Fruit fly (Drosophila melanogaster) whole organism, embryonic: Measurements from ENCODE around the gene CG13949.

Experiments
- Atf-2 ChIP-seq: fragments of 200-800 bp; sonication (Bioruptor generic); optimal IDR thresholded peaks from 2 replicates; lab custom pipeline; 2016; ENCODE audit warnings: missing biosample characterization, missing genetic modification characterization
- Atf3 ChIP-seq: fragments of 200-800 bp; sonication (Bioruptor generic); optimal IDR thresholded peaks from 3 replicates; lab custom pipeline; 2016; ENCODE audit warnings: missing biosample characterization, missing genetic modification characterization
- Awh ChIP-seq: fragments of 200-800 bp; sonication (Bioruptor generic); IDR thresholded peaks from 2 replicates; pipeline ENCODE4, ENCODE4 v1.3.6; 2022; ENCODE audit warnings: missing biosample characterization, missing genetic modification characterization
- Blimp-1 ChIP-seq: fragments of 200-800 bp; sonication (Bioruptor generic); optimal IDR thresholded peaks from 3 replicates; lab custom pipeline; 2018; ENCODE audit warnings: missing biosample characterization, missing genetic modification characterization, mild to moderate bottlenecking, moderate library complexity, missing genetic modification reagents
- Bteb2 ChIP-seq: fragments of 200-800 bp; sonication (Bioruptor generic); optimal IDR thresholded peaks from 2 replicates; lab custom pipeline; 2016; ENCODE audit warnings: missing biosample characterization, missing genetic modification characterization
- CG10209 ChIP-seq: fragments of 200-800 bp; sonication (Bioruptor generic); optimal IDR thresholded peaks from 3 replicates; lab custom pipeline; 2017; ENCODE audit warnings: missing biosample characterization, mild to moderate bottlenecking, missing genetic modification characterization, missing genetic modification reagents
- CG12299 ChIP-seq: fragments of 200-800 bp; sonication (Bioruptor generic); optimal IDR thresholded peaks from 2 replicates; lab custom pipeline; 2018; ENCODE audit warnings: missing biosample characterization, mild to moderate bottlenecking, missing genetic modification characterization
- CG13424 ChIP-seq: fragments of 200-800 bp; sonication (Bioruptor generic); optimal IDR thresholded peaks from 2 replicates; lab custom pipeline; 2019; ENCODE audit warnings: missing biosample characterization, mild to moderate bottlenecking, missing genetic modification characterization, moderate library complexity
- CG13624 ChIP-seq: fragments of 200-800 bp; sonication (Bioruptor generic); optimal IDR thresholded peaks from 2 replicates; lab custom pipeline; 2016; ENCODE audit warnings: missing biosample characterization, missing genetic modification characterization
- CG13894 ChIP-seq: fragments of 200-800 bp; sonication (Bioruptor generic); optimal IDR thresholded peaks from 3 replicates; lab custom pipeline; 2018; ENCODE audit warnings: missing biosample characterization, mild to moderate bottlenecking, missing genetic modification characterization, moderate library complexity
- CG14014 ChIP-seq: fragments of 200-800 bp; sonication (Bioruptor generic); IDR thresholded peaks from 2 replicates; pipeline ENCODE4 v1.3.6; 2022; ENCODE audit warnings: missing biosample characterization, missing genetic modification characterization
- CG18476 ChIP-seq: fragments of 200-800 bp; sonication (Bioruptor generic); optimal IDR thresholded peaks from 2 replicates; lab custom pipeline; 2016; ENCODE audit warnings: missing biosample characterization, mild to moderate bottlenecking, missing genetic modification characterization
- CG32532 ChIP-seq: fragments of 200-800 bp; sonication (Bioruptor generic); IDR thresholded peaks from 2 replicates; pipeline ENCODE4 v1.3.6; 2022; ENCODE audit warnings: missing biosample characterization, missing genetic modification characterization
- CG33557 ChIP-seq: fragments of 200-800 bp; sonication (Bioruptor generic); optimal IDR thresholded peaks from 2 replicates; lab custom pipeline; 2019; ENCODE audit warnings: missing biosample characterization, mild to moderate bottlenecking, missing genetic modification characterization, moderate library complexity
- CG4282 ChIP-seq: fragments of 200-800 bp; sonication (Bioruptor generic); optimal IDR thresholded peaks from 2 replicates; lab custom pipeline; 2016; ENCODE audit warnings: missing biosample characterization, missing genetic modification characterization
- CG4328 ChIP-seq: fragments of 200-800 bp; sonication (Bioruptor generic); optimal IDR thresholded peaks from 3 replicates; lab custom pipeline; 2017; ENCODE audit warnings: missing biosample characterization, missing genetic modification reagents, missing genetic modification characterization
- CG43689 ChIP-seq: fragments of 200-800 bp; sonication (Bioruptor generic); IDR thresholded peaks from 2 replicates; pipeline ENCODE4 v1.3.6; 2022; ENCODE audit warnings: missing biosample characterization, missing genetic modification characterization
- CG4424 ChIP-seq: fragments of 200-800 bp; sonication (Bioruptor generic); optimal IDR thresholded peaks from 3 replicates; lab custom pipeline; 2016; ENCODE audit warnings: missing biosample characterization, missing genetic modification characterization
- CG6689 ChIP-seq: fragments of 200-800 bp; sonication (Bioruptor generic); IDR thresholded peaks from 2 replicates; pipeline ENCODE4 v1.3.6; 2022; ENCODE audit warnings: missing biosample characterization, missing genetic modification characterization
- CG8478 ChIP-seq: fragments of >200 bp; optimal IDR thresholded peaks from 2 replicates; lab custom pipeline; 2018
- CrebB ChIP-seq: fragments of 200-800 bp; sonication (Bioruptor generic); optimal IDR thresholded peaks from 3 replicates; lab custom pipeline; 2018; ENCODE audit warnings: missing biosample characterization, mild to moderate bottlenecking, missing genetic modification characterization
- D19B ChIP-seq: fragments of 200-800 bp; sonication (Bioruptor generic); optimal IDR thresholded peaks from 2 replicates; lab custom pipeline; 2017; ENCODE audit warnings: missing biosample characterization, mild to moderate bottlenecking, missing genetic modification characterization
- Dek ChIP-seq: fragments of 200-800 bp; sonication (Bioruptor generic); optimal IDR thresholded peaks from 3 replicates; lab custom pipeline; 2019; ENCODE audit warnings: missing biosample characterization, mild to moderate bottlenecking, missing genetic modification characterization, moderate library complexity
- E2f2 ChIP-seq: fragments of 200-800 bp; sonication (Bioruptor generic); IDR thresholded peaks from 2 replicates; pipeline ENCODE4 v1.3.6; 2022; ENCODE audit warnings: missing biosample characterization, missing genetic modification characterization
- Eip74EF ChIP-seq, 2 experiments: fragments of 200-800 bp in 1 of 2; fragments of >200 bp in 1 of 2; sonication (Bioruptor generic) in 1 of 2; optimal IDR thresholded peaks; 2 replicates each; lab custom pipeline; 2017 to 2019; ENCODE audit warnings: missing biosample characterization in 2 of 2, missing genetic modification characterization in 2 of 2, mild to moderate bottlenecking in 1 of 2, moderate library complexity in 1 of 2
- Ets65A ChIP-seq: fragments of 200-800 bp; sonication (Bioruptor generic); peaks from one replicate; lab custom pipeline; 2016; ENCODE audit warnings: missing biosample characterization, missing genetic modification characterization
- HLH4C ChIP-seq: fragments of 200-800 bp; sonication (Bioruptor generic); IDR thresholded peaks from 3 replicates; pipeline ENCODE4 v1.3.6; 2022; ENCODE audit warnings: missing biosample characterization, missing genetic modification characterization; ENCODE audit not compliant: partially characterized antibody
- Nf-YB ChIP-seq: fragments of 200-800 bp; sonication (Bioruptor generic); optimal IDR thresholded peaks from 3 replicates; lab custom pipeline; 2019; ENCODE audit warnings: missing biosample characterization, mild to moderate bottlenecking, missing genetic modification characterization, moderate library complexity
- Taf1 ChIP-seq: fragments of 200-800 bp; sonication (Bioruptor generic); IDR thresholded peaks from 2 replicates; pipeline ENCODE4 v1.3.6; 2022; ENCODE audit warnings: missing biosample characterization, missing genetic modification characterization
- ap ChIP-seq: fragments of 200-800 bp; sonication (Bioruptor generic); IDR thresholded peaks from 2 replicates; pipeline ENCODE4 v1.3.6; 2022; ENCODE audit warnings: missing biosample characterization, missing genetic modification characterization
- ase ChIP-seq: fragments of 200-800 bp; sonication (Bioruptor generic); IDR thresholded peaks from 3 replicates; pipeline ENCODE4 v1.3.6; 2022; ENCODE audit warnings: missing biosample characterization, missing genetic modification characterization
- btn ChIP-seq: fragments of 200-800 bp; sonication (Bioruptor generic); optimal IDR thresholded peaks from 2 replicates; lab custom pipeline; 2016; ENCODE audit warnings: missing biosample characterization, missing genetic modification characterization
- ci ChIP-seq: fragments of 200-800 bp; sonication (Bioruptor generic); IDR thresholded peaks from 3 replicates; pipeline ENCODE4 v1.3.6; 2022; ENCODE audit warnings: missing biosample characterization, missing genetic modification characterization
- da ChIP-seq: fragments of 200-800 bp; sonication (Bioruptor generic); optimal IDR thresholded peaks from 2 replicates; lab custom pipeline; 2016; ENCODE audit warnings: missing biosample characterization, missing genetic modification characterization
- danr ChIP-seq: fragments of 200-800 bp; sonication (Bioruptor generic); IDR thresholded peaks from 2 replicates; pipeline ENCODE4 v1.3.6; 2022; ENCODE audit warnings: missing biosample characterization, missing genetic modification characterization
- dm ChIP-seq: fragments of 200-800 bp; sonication (Bioruptor generic); optimal IDR thresholded peaks from 3 replicates; lab custom pipeline; 2016; ENCODE audit warnings: missing biosample characterization, missing genetic modification characterization
- esg ChIP-seq: fragments of 200-800 bp; sonication (Bioruptor generic); conservative IDR thresholded peaks from 2 replicates; pipeline ENCODE4 v1.3.6; 2022; ENCODE audit warnings: missing biosample characterization, missing genetic modification characterization
- eve ChIP-seq, 2 experiments: fragments of >200 bp; optimal IDR thresholded peaks; 2 replicates each; lab custom pipeline; 2017; ENCODE audit warnings: missing biosample characterization in 2 of 2, missing genetic modification characterization in 2 of 2
- fru ChIP-seq: fragments of >200 bp; optimal IDR thresholded peaks from 2 replicates; lab custom pipeline; 2017
- gro ChIP-seq: fragments of 200-800 bp; sonication (Bioruptor generic); optimal IDR thresholded peaks from 2 replicates; lab custom pipeline; 2016; ENCODE audit warnings: missing biosample characterization, missing genetic modification characterization
- ham ChIP-seq: fragments of 200-800 bp; sonication (Bioruptor generic); IDR thresholded peaks from 2 replicates; pipeline ENCODE4 v1.3.6; 2022; ENCODE audit warnings: missing biosample characterization, missing genetic modification characterization
- kah ChIP-seq: fragments of 200-800 bp; sonication (Bioruptor generic); optimal IDR thresholded peaks from 2 replicates; lab custom pipeline; 2018; ENCODE audit warnings: missing biosample characterization, mild to moderate bottlenecking, missing genetic modification characterization
- lilli ChIP-seq: fragments of 200-800 bp; sonication (Bioruptor generic); optimal IDR thresholded peaks from 3 replicates; lab custom pipeline; 2016; ENCODE audit warnings: missing biosample characterization, missing genetic modification characterization
- luna ChIP-seq: fragments of 200-800 bp; sonication (Bioruptor generic); optimal IDR thresholded peaks from 2 replicates; lab custom pipeline; 2016; ENCODE audit warnings: missing biosample characterization, missing genetic modification characterization
- nerfin-1 ChIP-seq: fragments of 200-800 bp; sonication (Bioruptor generic); optimal IDR thresholded peaks from 3 replicates; lab custom pipeline; 2019; ENCODE audit warnings: missing biosample characterization, mild to moderate bottlenecking, missing genetic modification characterization, moderate library complexity
- pan ChIP-seq, 4 experiments: fragments of >200 bp in 3 of 4; fragments of 200-800 bp in 1 of 4; sonication (Bioruptor generic) in 1 of 4; optimal IDR thresholded peaks in 3 of 4; IDR thresholded peaks in 1 of 4; 2 replicates each; pipeline versions ENCODE4 v1.3.6 to Lab custom; 2017 to 2022; ENCODE audit warnings: missing biosample characterization in 2 of 4, missing genetic modification characterization in 2 of 4, mixed read lengths in 1 of 4
- sc ChIP-seq, 3 experiments: fragments of >200 bp in 2 of 3; fragments of 200-800 bp in 1 of 3; sonication (Bioruptor generic) in 1 of 3; optimal IDR thresholded peaks; 2 replicates in 2 of 3; 3 replicates in 1 of 3; lab custom pipeline; 2017; ENCODE audit warnings: mild to moderate bottlenecking in 1 of 3, missing biosample characterization in 1 of 3, missing genetic modification characterization in 1 of 3, missing genetic modification reagents in 1 of 3
- tio ChIP-seq: fragments of 200-800 bp; sonication (Bioruptor generic); optimal IDR thresholded peaks from 2 replicates; lab custom pipeline; 2017; ENCODE audit warnings: missing biosample characterization, missing genetic modification characterization, inconsistent platforms
- zen ChIP-seq: fragments of 200-800 bp; sonication (Bioruptor generic); optimal IDR thresholded peaks from 3 replicates; lab custom pipeline; 2018; ENCODE audit warnings: missing biosample characterization, mild to moderate bottlenecking, missing genetic modification characterization, moderate library complexity
- zen2 ChIP-seq: fragments of 200-800 bp; sonication (Bioruptor generic); IDR thresholded peaks from 3 replicates; pipeline ENCODE4 v1.3.6; 2022; ENCODE audit warnings: missing biosample characterization, missing genetic modification characterization; ENCODE audit not compliant: partially characterized antibody

Gene CG13949

DNA sequence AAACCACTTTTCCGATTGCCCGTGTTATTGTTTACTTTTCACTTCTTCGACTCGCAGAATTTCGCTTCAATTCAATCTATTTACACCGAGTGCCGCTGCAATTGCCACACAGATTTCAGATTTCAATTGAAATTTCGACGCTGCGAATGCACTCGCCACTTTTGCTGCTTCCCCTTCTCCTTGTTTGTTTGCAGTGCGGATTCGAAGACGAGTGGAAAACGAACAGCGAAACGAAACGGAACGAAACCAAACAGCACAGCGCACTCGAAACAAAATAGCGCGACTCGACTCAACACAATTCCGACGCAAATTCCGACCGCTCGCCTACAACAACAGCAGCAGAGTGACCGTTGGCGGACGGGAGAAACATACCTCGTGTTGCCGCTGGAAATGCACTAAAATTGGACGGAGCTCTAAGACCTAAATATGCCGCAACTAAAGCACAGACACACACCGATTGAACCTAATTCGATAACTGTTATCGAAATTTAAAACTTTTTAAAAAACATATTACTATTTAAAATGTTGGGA, 4.3 kb upstream of the CG13949 start, which contains the start of gene drongo (continued):
- TF ChIP-seq CG14014 (GFP tag; lab: Robert Waterston, UW) (peak; percentile 38; the same call in 1 of the 2 replicates), sc (optimal IDR thresholded peaks at IDR 0.05; lab: Kevin White, UChicago) (no peak), sc (GFP tag; optimal IDR thresholded peaks at IDR 0.05; lab: Kevin White, UChicago) (no peak), Atf3 (no peak), ap (GFP tag; lab: Robert Waterston, UW) (no peak), dm (peak; percentile 14), eve (GFP tag; optimal IDR thresholded peaks at IDR 0.05; lab: Kevin White, UChicago) (no peak), Ets65A (GFP tag; lab: Kevin White, UChicago) (no peak), pan (optimal IDR thresholded peaks at IDR 0.05; lab: Kevin White, UChicago) (no peak), pan (GFP tag; optimal IDR thresholded peaks at IDR 0.05 in 1 of 2, IDR thresholded peaks at IDR 0.05 in 1 of 2) (no peak), CG32532 (no peak), zen2 (GFP tag; lab: Robert Waterston, UW) (no peak; the same call in 1 of the 3 replicates), Bteb2 (GFP tag; lab: Kevin White, UChicago) (no peak), Blimp-1 (no peak), Atf-2 (GFP tag; lab: Kevin White, UChicago) (no peak), CG6689 (GFP tag; lab: Robert Waterston, UW) (no peak), Eip74EF (GFP tag; optimal IDR thresholded peaks at IDR 0.05; lab: Kevin White, UChicago) (peak in 1 of 2 experiments; percentile 10), Nf-YB (GFP tag; lab: Kevin White, UChicago) (peak; percentile 1), CG4282 (GFP tag; lab: Kevin White, UChicago) (no peak), gro (GFP tag; lab: Kevin White, UChicago) (peak; percentile 85), CG4328 (GFP tag; lab: Kevin White, UChicago) (peak; percentile 20), lilli (GFP tag; lab: Kevin White, UChicago) (peak; percentile 33), esg (GFP tag; lab: Robert Waterston, UW) (no peak), ci (GFP tag; lab: Robert Waterston, UW) (peak; percentile 76), CG4424 (GFP tag; lab: Kevin White, UChicago) (no peak), D19B (GFP tag; lab: Kevin White, UChicago) (no peak), CG8478 (lab: Kevin White, UChicago) (no peak), CG13424 (peak; percentile 13), CG18476 (GFP tag; lab: Kevin White, UChicago) (no peak), Dek (tag; lab: Kevin White, UChicago) (no peak), E2f2 (GFP tag; lab: Robert Waterston, UW) (peak; percentile 97), CG13624 (peak; percentile 65), da (GFP tag; lab: Kevin White, UChicago) (peak; percentile 13), Awh (no peak), Taf1 (GFP tag; lab: Robert Waterston, UW) (no peak), luna (GFP tag; lab: Kevin White, UChicago) (no peak), HLH4C (GFP tag; lab: Robert Waterston, UW) (peak; percentile 43), kah (peak; percentile 83), CG33557 (GFP tag; lab: Kevin White, UChicago) (peak; percentile 33), CG43689 (GFP tag; lab: Robert Waterston, UW) (0 out of 2 replicates have a peak, but pooled peaks have one; percentile 10), zen (no peak), ham (GFP tag; lab: Robert Waterston, UW) (no peak), danr (no peak), CG12299 (tag; lab: Kevin White, UChicago) (peak; percentile 52), fru (lab: Kevin White, UChicago) (no peak), btn (GFP tag; lab: Kevin White, UChicago) (no peak), CG10209 (GFP tag; lab: Kevin White, UChicago) (no peak), ase (no peak), nerfin-1 (peak; percentile 95), CrebB (tag; lab: Kevin White, UChicago) (peak; percentile 69), CG13894 (tag; lab: Kevin White, UChicago) (peak; percentile 71), tio (GFP tag; lab: Kevin White, UChicago) (no peak)
